Fruit fly (Drosophila melanogaster): ENCODE data around the gene Cht11.

Gene Cht11

dm6 chrX:6843841-6844440, 5.4 kb downstream of the Cht11 start, which contains the start of the genes CG14435 and Tmf (continued):
- TF ChIP-seq schlank (tag; optimal IDR thresholded peaks at IDR 0.05), result peak; percentile 16
- peak; percentile 58 for TF ChIP-seq kay (GFP tag; optimal IDR thresholded peaks at IDR 0.05)
- peak; percentile 53 for TF ChIP-seq org-1 (GFP tag; optimal IDR thresholded peaks at IDR 0.05)
- TF ChIP-seq scrt (GFP tag; optimal IDR thresholded peaks at IDR 0.05), result peak; percentile 24
- no peak for TF ChIP-seq abd-A (tag; optimal IDR thresholded peaks at IDR 0.05)
- peak; percentile 62 for TF ChIP-seq ro (GFP tag; IDR thresholded peaks at IDR 0.05)
- peak; percentile 67 for TF ChIP-seq CG31224 (GFP tag; IDR thresholded peaks at IDR 0.05)
- TF ChIP-seq jing (GFP tag; optimal IDR thresholded peaks at IDR 0.05), result peak; percentile 44
- TF ChIP-seq Sox102F (GFP tag; optimal IDR thresholded peaks at IDR 0.05), result peak; percentile 9
- no peak for TF ChIP-seq run (tag; optimal IDR thresholded peaks at IDR 0.05)
- TF ChIP-seq CG4730 (GFP tag; IDR thresholded peaks at IDR 0.05), result peak; percentile 74
- TF ChIP-seq CG10209 (GFP tag; optimal IDR thresholded peaks at IDR 0.05), result peak; percentile 84
- TF ChIP-seq CG7928 (GFP tag; optimal IDR thresholded peaks at IDR 0.05), result peak; percentile 62
- peak; percentile 83 for TF ChIP-seq fd3F (GFP tag; optimal IDR thresholded peaks at IDR 0.05)
- TF ChIP-seq CG12391 (tag; optimal IDR thresholded peaks at IDR 0.05), result peak; percentile 92
- TF ChIP-seq Scr (GFP tag; IDR thresholded peaks at IDR 0.05; ENCODE audit: partially characterized antibody), result peak; percentile 64
- TF ChIP-seq Xrp1 (GFP tag; IDR thresholded peaks at IDR 0.05), result peak; percentile 88
- TF ChIP-seq CG10366 (GFP tag; IDR thresholded peaks at IDR 0.05), result peak; percentile 85
- TF ChIP-seq Antp (GFP tag; optimal IDR thresholded peaks at IDR 0.05), result peak; percentile 28
- TF ChIP-seq sr (GFP tag; IDR thresholded peaks at IDR 0.05), result 0 out of 3 replicates have a peak, but pooled peaks have one; percentile 41
- TF ChIP-seq CG6272 (GFP tag; IDR thresholded peaks at IDR 0.05), result peak; percentile 87
- peak in 1 of 2 experiments; percentile 57 for TF ChIP-seq Eip74EF (GFP tag; optimal IDR thresholded peaks at IDR 0.05)
- TF ChIP-seq lbe (GFP tag; optimal IDR thresholded peaks at IDR 0.05), result peak; percentile 55
- peak; percentile 60 for TF ChIP-seq CG18011 (GFP tag; optimal IDR thresholded peaks at IDR 0.05)
- peak; percentile 27; the same call in 1 of the 3 replicates for TF ChIP-seq C15 (GFP tag; IDR thresholded peaks at IDR 0.05)
- peak; percentile 44 for TF ChIP-seq psq (GFP tag; optimal IDR thresholded peaks at IDR 0.05)
- TF ChIP-seq CG5245 (GFP tag; optimal IDR thresholded peaks at IDR 0.05), result peak; percentile 54
- TF ChIP-seq HLH3B (GFP tag; IDR thresholded peaks at IDR 0.05), result peak; percentile 82
- peak; percentile 22 for TF ChIP-seq ems (GFP tag; optimal IDR thresholded peaks at IDR 0.05)
- no peak for TF ChIP-seq CkIIα-i1 (GFP tag; IDR thresholded peaks at IDR 0.05)
- TF ChIP-seq CG17829 (tag; optimal IDR thresholded peaks at IDR 0.05), result peak; percentile 83
- peak; percentile 56; the same call in 1 of the 2 replicates for TF ChIP-seq gt (GFP tag; IDR thresholded peaks at IDR 0.05)
- TF ChIP-seq CG17802 (tag; optimal IDR thresholded peaks at IDR 0.05), result peak; percentile 58
- TF ChIP-seq sc (optimal IDR thresholded peaks at IDR 0.05), result no peak
- TF ChIP-seq sc (GFP tag; optimal IDR thresholded peaks at IDR 0.05), result peak; percentile 58
- no peak; the same call in none of the 2 replicates for TF ChIP-seq hbn (GFP tag; IDR thresholded peaks at IDR 0.05; ENCODE audit: partially characterized antibody)
- peak; percentile 30 for TF ChIP-seq CG7271 (tag; optimal IDR thresholded peaks at IDR 0.05)
- peak; percentile 88 for TF ChIP-seq sob (GFP tag; IDR thresholded peaks at IDR 0.05)
- TF ChIP-seq CG7745 (tag; optimal IDR thresholded peaks at IDR 0.05), result no peak
- peak; percentile 92 for TF ChIP-seq CG34422 (GFP tag; IDR thresholded peaks at IDR 0.05)
- TF ChIP-seq nom (GFP tag; optimal IDR thresholded peaks at IDR 0.05), result no peak
- TF ChIP-seq CG6254 (GFP tag; optimal IDR thresholded peaks at IDR 0.05), result peak; percentile 53
- peak; percentile 57 for TF ChIP-seq HmgZ (tag; optimal IDR thresholded peaks at IDR 0.05)
- peak; percentile 87 for TF ChIP-seq CG14014 (GFP tag; IDR thresholded peaks at IDR 0.05)
- TF ChIP-seq jumu (GFP tag; optimal IDR thresholded peaks at IDR 0.05), result peak; percentile 44
- TF ChIP-seq Vsx1 (GFP tag; optimal IDR thresholded peaks at IDR 0.05), result peak; percentile 47
- TF ChIP-seq sens-2 (GFP tag; IDR thresholded peaks at IDR 0.05), result 0 out of 2 replicates have a peak, but pooled peaks have one; percentile 46
- TF ChIP-seq ewg (GFP tag; optimal IDR thresholded peaks at IDR 0.05), result peak; percentile 67
- peak; percentile 27 for TF ChIP-seq Bteb2 (GFP tag; optimal IDR thresholded peaks at IDR 0.05)
